Worm (Caenorhabditis elegans) whole organism, late embryonic: ENCODE results near the gene W05H5.1.

Experiments
- C08G9.2 ChIP-seq: sonication (generic microtip); optimal IDR thresholded peaks from 2 replicates; lab custom pipeline; 2016; ENCODE audit warnings: mild to moderate bottlenecking, missing genetic modification characterization, moderate library complexity, missing compliant biosample characterization
- F13H6.1 ChIP-seq: sonication (generic microtip); optimal IDR thresholded peaks from 2 replicates; lab custom pipeline; 2016; ENCODE audit warnings: missing genetic modification characterization, missing compliant biosample characterization
- T23F11.4 ChIP-seq: fragments of 200-800 bp; sonication (Bioruptor generic); optimal IDR thresholded peaks from 2 replicates; lab custom pipeline; 2018; ENCODE audit warnings: mild to moderate bottlenecking, missing genetic modification characterization, missing compliant biosample characterization
- ahr-1 ChIP-seq: sonication (generic microtip); optimal IDR thresholded peaks from 2 replicates; lab custom pipeline; 2016; ENCODE audit warnings: missing genetic modification characterization, missing compliant biosample characterization
- ceh-18 ChIP-seq: sonication (generic microtip); optimal IDR thresholded peaks from 2 replicates; lab custom pipeline; 2016; ENCODE audit warnings: missing genetic modification characterization, missing compliant biosample characterization
- ceh-19 ChIP-seq: fragments of 200-800 bp; sonication (Bioruptor generic); optimal IDR thresholded peaks from 2 replicates; lab custom pipeline; 2018; ENCODE audit warnings: mild to moderate bottlenecking, missing genetic modification characterization, missing compliant biosample characterization
- ceh-2 ChIP-seq: sonication (generic microtip); optimal IDR thresholded peaks from 2 replicates; lab custom pipeline; 2016; ENCODE audit warnings: missing genotype, missing genetic modification characterization, missing compliant biosample characterization
- ceh-22 ChIP-seq: sonication (generic microtip); optimal IDR thresholded peaks from 2 replicates; lab custom pipeline; 2017; ENCODE audit warnings: missing biosample characterization, missing genetic modification characterization
- ceh-24 ChIP-seq: sonication (generic microtip); optimal IDR thresholded peaks from 2 replicates; lab custom pipeline; 2016; ENCODE audit warnings: mild to moderate bottlenecking, missing genetic modification characterization, missing compliant biosample characterization
- ceh-31 ChIP-seq: sonication (generic microtip); optimal IDR thresholded peaks from 2 replicates; lab custom pipeline; 2016; ENCODE audit warnings: missing genetic modification characterization, missing compliant biosample characterization
- ceh-34 ChIP-seq: sonication (generic microtip); optimal IDR thresholded peaks from 2 replicates; lab custom pipeline; 2016; ENCODE audit warnings: mild to moderate bottlenecking, missing genetic modification characterization, missing compliant biosample characterization
- ceh-45 ChIP-seq: fragments of 200-800 bp; sonication (Bioruptor generic); IDR thresholded peaks from 2 replicates; pipeline ENCODE4 v1.3.6; 2022; ENCODE audit warnings: missing genetic modification reagents, missing genetic modification characterization, missing compliant biosample characterization
- ceh-48 ChIP-seq: sonication (generic microtip); optimal IDR thresholded peaks from 2 replicates; lab custom pipeline; 2016; ENCODE audit warnings: missing genetic modification characterization, inconsistent platforms, missing compliant biosample characterization
- che-1 ChIP-seq: sonication (generic microtip); optimal IDR thresholded peaks from 2 replicates; lab custom pipeline; 2016; ENCODE audit warnings: mild to moderate bottlenecking, missing genetic modification characterization, missing compliant biosample characterization
- dve-1 ChIP-seq: sonication (generic microtip); optimal IDR thresholded peaks from 2 replicates; lab custom pipeline; 2017; ENCODE audit warnings: antibody characterized with exemption, mild to moderate bottlenecking, missing genetic modification characterization, missing compliant biosample characterization
- elt-2 ChIP-seq: sonication (generic microtip); optimal IDR thresholded peaks from 2 replicates; lab custom pipeline; 2016; ENCODE audit warnings: missing genetic modification reagents, missing genetic modification characterization, missing compliant biosample characterization
- ets-4 ChIP-seq: sonication (generic microtip); optimal IDR thresholded peaks from 2 replicates; lab custom pipeline; 2016; ENCODE audit warnings: missing genetic modification characterization, missing compliant biosample characterization
- fax-1 ChIP-seq: sonication (generic microtip); optimal IDR thresholded peaks from 2 replicates; lab custom pipeline; 2016; ENCODE audit warnings: missing genotype, missing genetic modification characterization, missing compliant biosample characterization
- fkh-6 ChIP-seq: sonication (generic microtip); optimal IDR thresholded peaks from 2 replicates; lab custom pipeline; 2016; ENCODE audit warnings: missing genetic modification characterization, missing compliant biosample characterization
- hlh-13 ChIP-seq: fragments of 200-800 bp; sonication (Bioruptor generic); optimal IDR thresholded peaks from 2 replicates; lab custom pipeline; 2018; ENCODE audit warnings: mild to moderate bottlenecking, missing genetic modification characterization, missing compliant biosample characterization
- hlh-8 ChIP-seq: sonication (generic microtip); optimal IDR thresholded peaks from 2 replicates; lab custom pipeline; 2016; ENCODE audit warnings: missing genotype, missing genetic modification characterization, missing compliant biosample characterization
- lim-6 ChIP-seq: sonication (generic microtip); optimal IDR thresholded peaks from 2 replicates; lab custom pipeline; 2016; ENCODE audit warnings: missing genetic modification characterization, missing compliant biosample characterization
- madf-2 ChIP-seq: sonication (generic microtip); optimal IDR thresholded peaks from 2 replicates; lab custom pipeline; 2017; ENCODE audit warnings: missing genetic modification characterization, missing compliant biosample characterization
- mec-3 ChIP-seq: sonication (generic microtip); optimal IDR thresholded peaks from 2 replicates; lab custom pipeline; 2016; ENCODE audit warnings: borderline replicate concordance, missing genetic modification characterization, missing compliant biosample characterization
- nfya-1 ChIP-seq: sonication (generic microtip); optimal IDR thresholded peaks from 2 replicates; lab custom pipeline; 2017; ENCODE audit warnings: missing genetic modification characterization, mild to moderate bottlenecking, missing compliant biosample characterization, antibody characterized with exemption, moderate library complexity
- npax-4 ChIP-seq: sonication (generic microtip); optimal IDR thresholded peaks from 2 replicates; lab custom pipeline; 2016; ENCODE audit warnings: missing genetic modification characterization, missing compliant biosample characterization
- odd-2 ChIP-seq: sonication (generic microtip); optimal IDR thresholded peaks from 2 replicates; lab custom pipeline; 2017; ENCODE audit warnings: antibody characterized with exemption, mild to moderate bottlenecking, missing genetic modification characterization, missing compliant biosample characterization
- pag-3 ChIP-seq: sonication (generic microtip); optimal IDR thresholded peaks from 2 replicates; lab custom pipeline; 2016; ENCODE audit warnings: missing compliant biosample characterization, missing genetic modification characterization, borderline replicate concordance
- pat-9 ChIP-seq: fragments of 200-800 bp; sonication (Bioruptor generic); optimal IDR thresholded peaks from 2 replicates; lab custom pipeline; 2018; ENCODE audit warnings: mild to moderate bottlenecking, missing genetic modification characterization, moderate library complexity, missing compliant biosample characterization
- pax-1 ChIP-seq: fragments of 150-350 bp; optimal IDR thresholded peaks from 2 replicates; lab custom pipeline; 2014; ENCODE audit warnings: missing biosample characterization, missing genetic modification characterization
- pqm-1 ChIP-seq: sonication (generic microtip); optimal IDR thresholded peaks from 2 replicates; lab custom pipeline; 2016; ENCODE audit warnings: missing genetic modification characterization, missing compliant biosample characterization
- rnt-1 ChIP-seq: sonication (generic microtip); optimal IDR thresholded peaks from 2 replicates; lab custom pipeline; 2016; ENCODE audit warnings: missing genetic modification characterization, missing compliant biosample characterization
- sdc-2 ChIP-seq: sonication (generic microtip); optimal IDR thresholded peaks from 2 replicates; lab custom pipeline; 2016; ENCODE audit warnings: missing genotype, missing genetic modification characterization, missing compliant biosample characterization
- ttx-3 ChIP-seq: sonication (generic microtip); optimal IDR thresholded peaks from 2 replicates; lab custom pipeline; 2016; ENCODE audit warnings: missing genetic modification reagents, missing genetic modification characterization, missing compliant biosample characterization
- unc-42 ChIP-seq: sonication (generic microtip); optimal IDR thresholded peaks from 2 replicates; lab custom pipeline; 2016; ENCODE audit warnings: missing genotype, missing genetic modification characterization, missing compliant biosample characterization
- unc-55 ChIP-seq: sonication (generic microtip); optimal IDR thresholded peaks from 2 replicates; lab custom pipeline; 2017; ENCODE audit warnings: missing biosample characterization, missing genetic modification reagents, missing genetic modification characterization
- unc-86 ChIP-seq: sonication (generic microtip); optimal IDR thresholded peaks from 2 replicates; lab custom pipeline; 2016; ENCODE audit warnings: missing genetic modification characterization, missing compliant biosample characterization

Gene W05H5.1

DNA sequence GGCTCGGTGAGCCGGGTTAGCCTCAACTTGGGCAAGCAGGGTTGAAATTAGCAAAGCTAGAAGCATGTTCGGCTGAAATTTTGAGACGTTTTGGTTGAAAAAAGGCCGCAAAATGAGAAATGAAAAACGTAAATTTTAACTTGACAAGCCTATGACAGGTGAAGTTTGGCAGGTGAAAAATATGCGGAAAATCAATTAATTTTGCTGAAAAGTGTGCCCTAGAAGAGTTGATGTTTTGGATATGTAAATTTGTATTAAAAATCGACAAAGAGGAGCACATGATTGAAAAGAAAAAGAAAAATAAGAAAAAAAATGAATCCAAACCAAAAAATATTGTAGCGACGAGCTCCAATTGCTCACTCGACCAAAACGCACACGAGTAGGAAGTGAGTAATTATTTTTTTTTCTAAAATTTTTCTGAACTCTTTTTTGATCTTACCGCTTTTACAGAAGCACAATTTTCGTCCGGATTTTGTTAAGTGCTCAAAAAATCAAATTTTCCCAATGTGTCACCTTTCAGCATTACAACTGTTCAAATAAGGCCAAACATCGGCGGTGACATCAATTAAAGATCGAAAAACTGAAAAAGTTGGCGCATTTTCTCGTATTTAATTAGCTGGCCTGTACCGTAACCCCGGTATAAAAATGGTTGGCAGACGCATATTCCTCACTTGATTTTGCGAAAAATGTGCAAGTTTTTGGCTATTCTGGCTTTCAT lies 26.7 kb upstream of the W05H5.1 start, which contains the start of the genes F15A4.5 and phat-8:
TSS of gene F15A4.5 (minus strand) at position 101 of the 718 bp plus-strand sequence.
TSS of gene phat-8 (plus strand) at position 668 of the 718 bp plus-strand sequence.
- TF ChIP-seq ceh-2 (tag; lab: Kevin White, UChicago) (no peak), unc-86 (tag; lab: Kevin White, UChicago) (no peak), elt-2 (no peak), T23F11.4 (GFP tag; lab: Kevin White, UChicago) (no peak), ceh-24 (tag; lab: Kevin White, UChicago) (no peak)

DNA sequence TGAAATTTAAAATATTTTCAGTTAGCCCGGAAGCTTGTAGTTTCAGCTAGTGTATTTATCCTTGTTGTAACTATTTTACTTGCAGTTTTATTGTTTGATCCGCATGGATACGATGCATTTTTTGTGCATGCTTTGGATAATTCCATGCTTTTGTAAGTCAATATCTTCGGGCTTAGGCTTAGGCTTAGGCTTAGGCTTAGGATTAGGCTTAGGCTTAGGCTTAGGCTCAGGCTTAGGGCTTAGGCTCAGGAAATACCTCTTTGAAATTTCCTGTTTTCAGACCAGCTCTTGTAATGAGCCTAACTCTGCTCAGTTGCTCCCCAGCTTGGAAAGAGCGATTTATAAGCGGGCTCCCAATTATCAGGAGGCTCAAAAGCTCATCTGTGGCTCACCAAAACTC lies 22.5 kb upstream of the W05H5.1 start, which contains the start of gene srg-16:
TSS of gene srg-16 (plus strand) at position 87 of the 400 bp plus-strand sequence.
- TF ChIP-seq ceh-48 (no peak), dve-1 (tag; lab: Kevin White, UChicago) (peak; percentile 55), rnt-1 (no peak)

DNA sequence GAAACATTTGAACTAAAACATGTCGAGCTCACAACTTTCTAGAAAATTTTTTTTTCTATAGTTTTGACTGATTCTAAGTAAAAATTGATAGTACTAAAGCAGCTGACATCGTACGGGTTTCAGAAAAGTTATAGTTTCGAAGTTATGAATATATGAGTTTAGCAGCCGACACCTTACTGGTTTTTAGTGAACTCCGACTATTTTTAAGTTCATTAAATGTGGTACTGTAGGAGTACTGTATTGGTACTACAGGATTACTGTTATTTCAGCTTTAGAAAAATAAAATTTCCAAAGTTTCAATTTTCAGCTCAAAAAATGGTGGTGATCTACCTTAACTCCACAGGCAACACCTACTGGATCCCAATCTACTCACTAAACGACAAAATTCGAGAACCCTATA lies 21.0 kb upstream of the W05H5.1 start, which contains the start of gene sre-37:
TSS of gene sre-37 (plus strand) at position 301 of the 400 bp plus-strand sequence.
- no peak for TF ChIP-seq pat-9 (tag; lab: Kevin White, UChicago)
- TF ChIP-seq dve-1 (tag; lab: Kevin White, UChicago), result no peak
- TF ChIP-seq unc-42 (tag; lab: Kevin White, UChicago), result no peak
- no peak for TF ChIP-seq hlh-8 (tag; lab: Kevin White, UChicago)
- TF ChIP-seq lim-6 (tag; lab: Kevin White, UChicago), result no peak
- no peak for TF ChIP-seq ceh-19 (GFP tag; lab: Kevin White, UChicago)
- TF ChIP-seq pqm-1, result no peak
- TF ChIP-seq fax-1, result no peak
- no peak for TF ChIP-seq unc-55
- no peak for TF ChIP-seq ceh-22

DNA sequence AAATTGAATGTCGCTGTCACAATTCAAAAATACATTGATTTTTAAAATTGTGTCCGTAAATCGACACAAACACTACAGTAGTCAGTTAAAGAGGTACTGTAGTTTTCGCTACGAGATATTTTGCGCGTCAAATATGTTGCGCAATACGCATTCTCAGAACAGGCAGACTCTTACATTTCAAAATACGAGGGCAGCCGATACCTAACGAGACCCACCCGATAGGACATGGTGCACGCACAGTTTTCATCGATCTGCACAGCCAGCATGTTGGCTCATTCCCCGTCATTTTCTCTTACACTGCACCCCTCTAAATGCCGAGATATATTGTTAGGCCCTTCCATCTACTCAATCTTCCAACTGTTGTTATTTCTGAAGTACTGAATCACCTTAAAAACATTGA lies 17.7 kb upstream of the W05H5.1 start, which contains the start of gene F15A4.2:
TSS of gene F15A4.2 (plus strand) at position 301 of the 400 bp plus-strand sequence.
- TF ChIP-seq elt-2, result no peak

DNA sequence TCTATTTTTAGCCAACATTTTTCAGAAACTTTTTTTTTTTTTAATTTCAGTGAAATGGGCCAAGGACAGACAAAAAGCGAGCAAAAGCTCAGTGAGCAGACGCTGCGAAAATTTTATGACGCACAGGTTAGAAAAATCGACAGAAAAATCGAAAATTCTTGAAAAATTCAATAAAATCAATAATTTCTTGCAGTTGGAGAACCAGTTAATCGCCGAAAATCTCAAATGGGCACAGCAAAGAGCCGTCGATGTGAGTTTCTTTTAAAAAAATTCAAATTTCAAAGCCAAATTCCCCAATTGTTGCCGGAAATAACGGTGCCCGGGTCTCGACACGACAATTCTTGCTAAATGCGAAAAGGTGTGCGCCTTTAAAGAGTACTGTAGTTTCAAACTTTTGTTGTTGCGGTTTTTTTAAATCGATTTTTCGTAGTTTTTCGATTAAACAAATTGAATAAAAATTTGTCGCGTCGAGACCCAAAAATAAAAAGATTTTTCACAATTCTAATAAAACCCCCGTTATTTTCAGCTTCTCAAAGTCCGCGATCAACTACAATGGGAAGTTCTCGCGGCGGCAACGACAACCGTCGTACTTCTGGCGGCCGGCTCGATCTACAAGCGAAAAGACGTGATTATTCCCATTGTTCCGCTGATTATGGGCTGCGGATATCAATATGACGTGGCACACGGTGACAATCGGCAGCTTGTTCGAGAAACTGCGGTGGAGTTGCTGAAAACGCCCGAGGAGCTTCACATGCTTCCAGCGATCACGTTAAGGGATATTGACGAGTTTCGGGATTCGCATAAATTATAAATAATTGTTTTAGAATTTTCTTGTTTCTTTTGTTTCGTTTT lies 16.2 kb upstream of the W05H5.1 start, which contains the start of gene tag-280:
TSS of gene tag-280 (plus strand) at position 51 of the 852 bp plus-strand sequence.
- TF ChIP-seq unc-86 (tag; lab: Kevin White, UChicago), result no peak
- TF ChIP-seq elt-2, result no peak
- TF ChIP-seq F13H6.1 (tag; lab: Kevin White, UChicago), result no peak
- no peak for TF ChIP-seq ttx-3 (tag; lab: Kevin White, UChicago)
- no peak for TF ChIP-seq ceh-19 (GFP tag; lab: Kevin White, UChicago)
- TF ChIP-seq fkh-6, result no peak
- no peak for TF ChIP-seq unc-55
- no peak for TF ChIP-seq unc-42 (tag; lab: Kevin White, UChicago)
- TF ChIP-seq, all 69 proteins: peak for 0

DNA sequence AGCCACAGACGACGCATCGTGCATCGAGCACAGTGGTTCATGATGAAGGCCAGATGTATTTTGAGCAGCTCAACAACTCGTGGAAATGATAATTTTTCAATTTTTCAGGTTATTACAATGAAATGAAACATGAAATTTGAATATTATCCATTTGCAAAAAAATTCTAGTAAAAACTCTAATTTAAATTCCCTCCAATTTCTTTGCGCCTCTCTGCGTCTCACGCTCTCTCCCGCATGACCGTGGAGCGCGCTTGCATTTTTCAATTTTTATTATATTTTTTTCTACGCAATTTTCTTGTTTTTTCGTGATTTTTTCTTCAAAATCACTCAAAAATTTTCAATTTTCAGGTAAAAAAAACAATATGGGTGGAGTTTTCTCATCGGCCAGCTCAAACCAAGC lies 14.8 kb upstream of the W05H5.1 start, which contains the start of gene tag-281:
TSS of gene tag-281 (plus strand) at position 340 of the 400 bp plus-strand sequence.
- TF ChIP-seq odd-2 (no peak), sdc-2 (no peak), fax-1 (no peak), C08G9.2 (no peak), mec-3 (tag; lab: Kevin White, UChicago) (no peak), ets-4 (tag; lab: Kevin White, UChicago) (no peak), hlh-13 (no peak), ceh-48 (peak; percentile 3), unc-42 (tag; lab: Kevin White, UChicago) (peak; percentile 47), ttx-3 (tag; lab: Kevin White, UChicago) (no peak), pqm-1 (no peak), ceh-18 (tag; lab: Kevin White, UChicago) (peak; percentile 25), ceh-45 (GFP tag; lab: Robert Waterston, UW) (no peak), madf-2 (tag; lab: Kevin White, UChicago) (no peak), ahr-1 (no peak), npax-4 (tag; lab: Kevin White, UChicago) (no peak), pax-1 (tag; lab: Kevin White, UChicago) (peak; percentile 6), pag-3 (tag; lab: Kevin White, UChicago) (no peak), ceh-34 (tag; lab: Kevin White, UChicago) (peak; percentile 12), unc-86 (tag; lab: Kevin White, UChicago) (peak; percentile 21), che-1 (tag; lab: Kevin White, UChicago) (no peak), nfya-1 (tag; lab: Kevin White, UChicago) (peak; percentile 68), ceh-31 (tag; lab: Kevin White, UChicago) (peak; percentile 15), elt-2 (no peak)
